Fruit fly (Drosophila melanogaster) whole organism, embryonic: ENCODE data around the gene CG31538.

Experiments used
- ATbp ChIP-seq: fragments of 200-800 bp; sonication (Bioruptor generic); optimal IDR thresholded peaks from 2 replicates; lab custom pipeline; 2017; ENCODE audit warnings: missing biosample characterization, mild to moderate bottlenecking, missing genetic modification characterization, missing genetic modification reagents
- Abd-B ChIP-seq: fragments of 200-800 bp; sonication (Bioruptor generic); optimal IDR thresholded peaks from 2 replicates; lab custom pipeline; 2018; ENCODE audit warnings: missing biosample characterization, mild to moderate bottlenecking, missing genetic modification characterization, moderate library complexity
- Atf-2 ChIP-seq: fragments of 200-800 bp; sonication (Bioruptor generic); optimal IDR thresholded peaks from 2 replicates; lab custom pipeline; 2016; ENCODE audit warnings: missing biosample characterization, missing genetic modification characterization
- Bdp1 ChIP-seq: fragments of 200-800 bp; sonication (Bioruptor generic); optimal IDR thresholded peaks from 3 replicates; lab custom pipeline; 2016; ENCODE audit warnings: missing biosample characterization, missing genetic modification characterization
- CG10543 ChIP-seq: fragments of 200-800 bp; sonication (Bioruptor generic); optimal IDR thresholded peaks from 3 replicates; lab custom pipeline; 2017; ENCODE audit warnings: missing biosample characterization, mild to moderate bottlenecking, missing genetic modification characterization, moderate library complexity
- CG11093 ChIP-seq: fragments of 200-800 bp; sonication (Bioruptor generic); IDR thresholded peaks from 3 replicates; pipeline ENCODE4 v1.3.6; 2022; ENCODE audit warnings: missing biosample characterization, missing genetic modification characterization
- CG12391 ChIP-seq: fragments of 200-800 bp; sonication (Bioruptor generic); optimal IDR thresholded peaks from 3 replicates; lab custom pipeline; 2018; ENCODE audit warnings: missing biosample characterization, mild to moderate bottlenecking, missing genetic modification characterization, moderate library complexity
- CG14050 ChIP-seq: fragments of 200-800 bp; sonication (Bioruptor generic); IDR thresholded peaks from 3 replicates; pipeline ENCODE4 v1.3.6; 2022; ENCODE audit warnings: missing biosample characterization, missing genetic modification characterization
- CG14441 ChIP-seq: fragments of 200-800 bp; sonication (Bioruptor generic); IDR thresholded peaks from 2 replicates; pipeline ENCODE4 v1.3.6; 2022; ENCODE audit warnings: missing biosample characterization, missing genetic modification characterization
- CG17359 ChIP-seq: fragments of 200-800 bp; sonication (Bioruptor generic); optimal IDR thresholded peaks from 3 replicates; lab custom pipeline; 2018; ENCODE audit warnings: missing biosample characterization, mild to moderate bottlenecking, missing genetic modification characterization, moderate library complexity
- CG17612 ChIP-seq: fragments of 200-800 bp; sonication (Bioruptor generic); IDR thresholded peaks from 2 replicates; pipeline ENCODE4 v1.3.6; 2022; ENCODE audit warnings: missing biosample characterization, missing genetic modification characterization
- CG1832 ChIP-seq: fragments of 200-800 bp; sonication (Bioruptor generic); optimal IDR thresholded peaks from 2 replicates; lab custom pipeline; 2017; ENCODE audit warnings: missing biosample characterization, mild to moderate bottlenecking, missing genetic modification characterization, inconsistent platforms
- CG18619 ChIP-seq: fragments of 200-800 bp; sonication (Bioruptor generic); optimal IDR thresholded peaks from 3 replicates; lab custom pipeline; 2017; ENCODE audit warnings: missing biosample characterization, mild to moderate bottlenecking, missing genetic modification characterization
- CG18764 ChIP-seq: fragments of 200-800 bp; sonication (Bioruptor generic); optimal IDR thresholded peaks from 3 replicates; lab custom pipeline; 2016; ENCODE audit warnings: missing biosample characterization, missing genetic modification characterization
- CG2199 ChIP-seq: fragments of 200-800 bp; sonication (Bioruptor generic); IDR thresholded peaks from 3 replicates; pipeline ENCODE4 v1.3.6; 2022; ENCODE audit warnings: missing biosample characterization, missing genetic modification characterization
- CG3281 ChIP-seq: fragments of 200-800 bp; sonication (Bioruptor generic); optimal IDR thresholded peaks from 3 replicates; lab custom pipeline; 2017; ENCODE audit warnings: missing biosample characterization, mild to moderate bottlenecking, missing genetic modification characterization
- CG3726 ChIP-seq: fragments of 200-800 bp; sonication (Bioruptor generic); IDR thresholded peaks from 3 replicates; pipeline ENCODE4, ENCODE4 v1.3.6; 2022; ENCODE audit warnings: missing biosample characterization, missing genetic modification characterization
- CG4707 ChIP-seq: fragments of 200-800 bp; sonication (Bioruptor generic); optimal IDR thresholded peaks from 2 replicates; lab custom pipeline; 2018; ENCODE audit warnings: missing biosample characterization, mild to moderate bottlenecking, missing genetic modification characterization, moderate library complexity
- Chrac-16 ChIP-seq: fragments of 200-800 bp; sonication (Bioruptor generic); optimal IDR thresholded peaks from 3 replicates; lab custom pipeline; 2016; ENCODE audit warnings: missing biosample characterization, missing genetic modification characterization
- Dad ChIP-seq: fragments of 200-800 bp; sonication (Bioruptor generic); optimal IDR thresholded peaks from 3 replicates; lab custom pipeline; 2016; ENCODE audit warnings: missing biosample characterization, missing genetic modification characterization
- Dek ChIP-seq: fragments of 200-800 bp; sonication (Bioruptor generic); optimal IDR thresholded peaks from 3 replicates; lab custom pipeline; 2019; ENCODE audit warnings: missing biosample characterization, mild to moderate bottlenecking, missing genetic modification characterization, moderate library complexity
- Fer2 ChIP-seq: fragments of 200-800 bp; sonication (Bioruptor generic); optimal IDR thresholded peaks from 2 replicates; lab custom pipeline; 2018; ENCODE audit warnings: missing biosample characterization, mild to moderate bottlenecking, missing genetic modification characterization, moderate library complexity
- Gug ChIP-seq: fragments of 200-800 bp; sonication (Bioruptor generic); IDR thresholded peaks from 4 replicates; pipeline ENCODE4 v1.3.6; 2022; ENCODE audit warnings: missing biosample characterization, missing genetic modification characterization
- Hmr ChIP-seq: fragments of 200-800 bp; sonication (Bioruptor generic); optimal IDR thresholded peaks from 3 replicates; lab custom pipeline; 2017; ENCODE audit warnings: mild to moderate bottlenecking, missing biosample characterization, missing genetic modification reagents, missing genetic modification characterization
- Hr3 ChIP-seq: fragments of 200-800 bp; sonication (Bioruptor generic); optimal IDR thresholded peaks from 3 replicates; lab custom pipeline; 2016; ENCODE audit warnings: missing biosample characterization, missing genetic modification characterization
- Max ChIP-seq: fragments of 200-800 bp; sonication (Bioruptor generic); optimal IDR thresholded peaks from 2 replicates; lab custom pipeline; 2016; ENCODE audit warnings: missing biosample characterization, mild to moderate bottlenecking, missing genetic modification characterization
- NC2α ChIP-seq: fragments of 200-800 bp; sonication (Bioruptor generic); optimal IDR thresholded peaks from 2 replicates; lab custom pipeline; 2016; ENCODE audit warnings: missing biosample characterization, missing genetic modification characterization
- Rx ChIP-seq: fragments of 200-800 bp; sonication (Bioruptor generic); IDR thresholded peaks from 2 replicates; pipeline ENCODE4 v1.3.6; 2022; ENCODE audit warnings: missing biosample characterization, missing genetic modification characterization
- Side ChIP-seq: fragments of 200-800 bp; sonication (Bioruptor generic); optimal IDR thresholded peaks from 2 replicates; lab custom pipeline; 2016; ENCODE audit warnings: missing biosample characterization, missing genetic modification characterization
- Usf ChIP-seq: fragments of 200-800 bp; sonication (Bioruptor generic); optimal IDR thresholded peaks from 2 replicates; lab custom pipeline; 2017; ENCODE audit warnings: missing genotype, missing biosample characterization, missing genetic modification characterization
- ac ChIP-seq: fragments of 200-800 bp; sonication (Bioruptor generic); optimal IDR thresholded peaks from 3 replicates; lab custom pipeline; 2017; ENCODE audit warnings: missing biosample characterization, mild to moderate bottlenecking, missing genetic modification characterization
- br ChIP-seq: fragments of >200 bp; optimal IDR thresholded peaks from 2 replicates; lab custom pipeline; 2017
- cato ChIP-seq: fragments of 200-800 bp; sonication (Bioruptor generic); optimal IDR thresholded peaks from 2 replicates; lab custom pipeline; 2016; ENCODE audit warnings: missing biosample characterization, missing genetic modification characterization, borderline replicate concordance
- caup ChIP-seq: fragments of 200-800 bp; sonication (Bioruptor generic); optimal IDR thresholded peaks from 3 replicates; lab custom pipeline; 2017; ENCODE audit warnings: missing biosample characterization, mild to moderate bottlenecking, missing genetic modification characterization, moderate library complexity; ENCODE audit not compliant: severe bottlenecking
- da ChIP-seq: fragments of 200-800 bp; sonication (Bioruptor generic); optimal IDR thresholded peaks from 2 replicates; lab custom pipeline; 2016; ENCODE audit warnings: missing biosample characterization, missing genetic modification characterization
- dimm ChIP-seq: fragments of 200-800 bp; sonication (Bioruptor generic); IDR thresholded peaks from 2 replicates; pipeline ENCODE4 v1.3.6; 2022; ENCODE audit warnings: missing biosample characterization, missing genetic modification characterization
- dmrt11E ChIP-seq: fragments of 200-800 bp; sonication (Bioruptor generic); optimal IDR thresholded peaks from 3 replicates; lab custom pipeline; 2018; ENCODE audit warnings: missing biosample characterization, mild to moderate bottlenecking, missing genetic modification characterization, moderate library complexity
- dpn ChIP-seq, 2 experiments: fragments of 200-800 bp; sonication (Bioruptor generic); optimal IDR thresholded peaks; 3 replicates each; lab custom pipeline; 2016; ENCODE audit warnings: missing biosample characterization in 2 of 2, missing genetic modification characterization in 2 of 2
- fu2 ChIP-seq: fragments of 200-800 bp; sonication (Bioruptor generic); optimal IDR thresholded peaks from 2 replicates; lab custom pipeline; 2016; ENCODE audit warnings: missing biosample characterization, missing genetic modification characterization
- gcm ChIP-seq: fragments of 200-800 bp; sonication (Bioruptor generic); optimal IDR thresholded peaks from 2 replicates; lab custom pipeline; 2019; ENCODE audit warnings: missing biosample characterization, mild to moderate bottlenecking, missing genetic modification characterization, moderate library complexity
- gsb ChIP-seq: fragments of 200-800 bp; sonication (Bioruptor generic); IDR thresholded peaks from 2 replicates; pipeline ENCODE4 v1.3.6; 2022; ENCODE audit warnings: missing biosample characterization, missing genetic modification characterization
- kay ChIP-seq: fragments of 200-800 bp; sonication (Bioruptor generic); optimal IDR thresholded peaks from 2 replicates; lab custom pipeline; 2016; ENCODE audit warnings: missing biosample characterization, missing genetic modification characterization
- lov ChIP-seq, 2 experiments: fragments of 200-800 bp in 1 of 2; fragments of >200 bp in 1 of 2; sonication (Bioruptor generic) in 1 of 2; IDR thresholded peaks in 1 of 2; optimal IDR thresholded peaks in 1 of 2; 2 replicates in 1 of 2; 3 replicates in 1 of 2; pipeline versions ENCODE4 v1.3.6 to Lab custom; 2017 to 2022; ENCODE audit warnings: missing biosample characterization in 1 of 2, missing genetic modification characterization in 1 of 2
- mam ChIP-seq: fragments of 200-800 bp; sonication (Bioruptor generic); optimal IDR thresholded peaks from 3 replicates; lab custom pipeline; 2016; ENCODE audit warnings: missing biosample characterization, missing genetic modification characterization
- mld ChIP-seq: fragments of 200-800 bp; sonication (Bioruptor generic); IDR thresholded peaks from 3 replicates; pipeline ENCODE4 v1.3.6; 2022; ENCODE audit warnings: missing biosample characterization, missing genetic modification characterization; ENCODE audit not compliant: partially characterized antibody
- onecut ChIP-seq: fragments of 200-800 bp; sonication (Bioruptor generic); IDR thresholded peaks from 2 replicates; pipeline ENCODE4 v1.3.6; 2022; ENCODE audit warnings: missing biosample characterization, missing genetic modification characterization
- otp ChIP-seq: fragments of 200-800 bp; sonication (Bioruptor generic); IDR thresholded peaks from 3 replicates; pipeline ENCODE4, ENCODE4 v1.3.6; 2022; ENCODE audit warnings: missing biosample characterization, missing genetic modification characterization
- sens-2 ChIP-seq: fragments of 200-800 bp; sonication (Bioruptor generic); IDR thresholded peaks from 2 replicates; pipeline ENCODE4 v1.3.6; 2022; ENCODE audit warnings: missing biosample characterization, missing genetic modification characterization
- vvl ChIP-seq: fragments of 200-800 bp; sonication (Bioruptor generic); IDR thresholded peaks from 2 replicates; pipeline ENCODE4 v1.3.6; 2022; ENCODE audit warnings: missing biosample characterization, missing genetic modification characterization

The CG31538 gene

dm6 chr3R:5264251-5265098 is 13.2 kb downstream of the CG31538 start (continued):
- TF ChIP-seq caup (no peak), vvl (GFP tag; lab: Robert Waterston, UW) (peak; percentile 53), Atf-2 (GFP tag; lab: Kevin White, UChicago) (no peak), kay (GFP tag; lab: Kevin White, UChicago) (peak; percentile 43), Max (GFP tag; lab: Kevin White, UChicago) (no peak), ac (GFP tag; lab: Kevin White, UChicago) (no peak), CG11093 (GFP tag; lab: Robert Waterston, UW) (no peak), mam (GFP tag; lab: Kevin White, UChicago) (peak; percentile 8), NC2α (peak; percentile 49), fu2 (peak; percentile 22), Dad (GFP tag; lab: Kevin White, UChicago) (no peak), CG17359 (peak; percentile 18), mld (GFP tag; lab: Robert Waterston, UW) (no peak), CG2199 (GFP tag; lab: Robert Waterston, UW) (0 out of 3 replicates have a peak, but pooled peaks have one; percentile 59), dpn (GFP tag; optimal IDR thresholded peaks at IDR 0.05; lab: Kevin White, UChicago) (peak; percentile 23 to 37), Dek (tag; lab: Kevin White, UChicago) (peak; percentile 42), Side (peak; percentile 29), dimm (no peak), Hr3 (GFP tag; lab: Kevin White, UChicago) (no peak), CG18619 (peak; percentile 38), Abd-B (GFP tag; lab: Kevin White, UChicago) (no peak), CG4707 (GFP tag; lab: Kevin White, UChicago) (no peak), gcm (GFP tag; lab: Kevin White, UChicago) (no peak), CG14050 (no peak), gsb (GFP tag; lab: Robert Waterston, UW) (no peak), Usf (GFP tag; lab: Kevin White, UChicago) (no peak), CG3281 (GFP tag; lab: Kevin White, UChicago) (peak; percentile 58), lov (optimal IDR thresholded peaks at IDR 0.05; lab: Kevin White, UChicago) (no peak), lov (GFP tag; IDR thresholded peaks at IDR 0.05; lab: Robert Waterston, UW) (no peak), CG1832 (GFP tag; lab: Kevin White, UChicago) (no peak), CG12391 (tag; lab: Kevin White, UChicago) (peak; percentile 55), br (lab: Kevin White, UChicago) (no peak), CG10543 (peak; percentile 82), Gug (GFP tag; lab: Robert Waterston, UW) (no peak), cato (GFP tag; lab: Kevin White, UChicago) (no peak), CG17612 (GFP tag; lab: Robert Waterston, UW) (no peak), Hmr (GFP tag; lab: Kevin White, UChicago) (peak; percentile 54), ATbp (GFP tag; lab: Kevin White, UChicago) (peak; percentile 31), otp (GFP tag; lab: Robert Waterston, UW) (no peak), Fer2 (tag; lab: Kevin White, UChicago) (no peak), onecut (GFP tag; lab: Robert Waterston, UW) (peak; percentile 6; the same call in 1 of the 2 replicates), sens-2 (GFP tag; lab: Robert Waterston, UW) (no peak), Chrac-16 (GFP tag; lab: Kevin White, UChicago) (peak; percentile 8), CG18764 (GFP tag; lab: Kevin White, UChicago) (peak; percentile 37), da (GFP tag; lab: Kevin White, UChicago) (no peak), CG3726 (no peak), CG14441 (GFP tag; lab: Robert Waterston, UW) (no peak), Rx (GFP tag; lab: Robert Waterston, UW) (0 out of 2 replicates have a peak, but pooled peaks have one; percentile 2), Bdp1 (no peak), dmrt11E (tag; lab: Kevin White, UChicago) (peak; percentile 19)
